Fruit fly (Drosophila melanogaster) whole organism, embryonic: ENCODE data around the gene CG32369.

Source experiments
- Antp ChIP-seq: fragments of 200-800 bp; sonication (Bioruptor generic); optimal IDR thresholded peaks from 3 replicates; lab custom pipeline; 2016; ENCODE audit warnings: missing biosample characterization, missing genetic modification characterization
- CG10366 ChIP-seq: fragments of 200-800 bp; sonication (Bioruptor generic); IDR thresholded peaks from 2 replicates; pipeline ENCODE4 v1.3.6; 2022; ENCODE audit warnings: missing biosample characterization, missing genetic modification characterization
- CG11723 ChIP-seq: fragments of 200-800 bp; sonication (Bioruptor generic); optimal IDR thresholded peaks from 2 replicates; lab custom pipeline; 2017; ENCODE audit warnings: missing biosample characterization, mild to moderate bottlenecking, missing genetic modification characterization
- CG12071 ChIP-seq: fragments of 200-800 bp; sonication (Bioruptor generic); optimal IDR thresholded peaks from 3 replicates; lab custom pipeline; 2018; ENCODE audit warnings: missing biosample characterization, mild to moderate bottlenecking, missing genetic modification characterization
- CG12744 ChIP-seq: fragments of 200-800 bp; sonication (Bioruptor generic); optimal IDR thresholded peaks from 2 replicates; lab custom pipeline; 2016; ENCODE audit warnings: missing biosample characterization, missing genetic modification characterization
- CG14441 ChIP-seq: fragments of 200-800 bp; sonication (Bioruptor generic); IDR thresholded peaks from 2 replicates; pipeline ENCODE4 v1.3.6; 2022; ENCODE audit warnings: missing biosample characterization, missing genetic modification characterization
- CG14860 ChIP-seq: fragments of 200-800 bp; sonication (Bioruptor generic); IDR thresholded peaks from 3 replicates; pipeline ENCODE4 v1.3.6; 2022; ENCODE audit warnings: missing biosample characterization, missing genetic modification characterization; ENCODE audit not compliant: partially characterized antibody
- CG14965 ChIP-seq: fragments of 200-800 bp; sonication (Bioruptor generic); optimal IDR thresholded peaks from 2 replicates; lab custom pipeline; 2016; ENCODE audit warnings: missing biosample characterization, missing genetic modification characterization, borderline replicate concordance
- CG1603 ChIP-seq: fragments of 200-800 bp; sonication (Bioruptor generic); optimal IDR thresholded peaks from 2 replicates; lab custom pipeline; 2019; ENCODE audit warnings: missing biosample characterization, mild to moderate bottlenecking, missing genetic modification characterization, moderate library complexity
- CG16813 ChIP-seq: fragments of 200-800 bp; sonication (Bioruptor generic); IDR thresholded peaks from 3 replicates; pipeline ENCODE4 v1.3.6; 2022; ENCODE audit warnings: missing biosample characterization, missing genetic modification characterization; ENCODE audit not compliant: partially characterized antibody
- CG18011 ChIP-seq: fragments of 200-800 bp; sonication (Bioruptor generic); optimal IDR thresholded peaks from 2 replicates; lab custom pipeline; 2017; ENCODE audit warnings: missing biosample characterization, missing genetic modification characterization, mild to moderate bottlenecking, moderate library complexity, missing genotype
- CG2202 ChIP-seq: fragments of 200-800 bp; sonication (Bioruptor generic); optimal IDR thresholded peaks from 2 replicates; lab custom pipeline; 2018; ENCODE audit warnings: missing biosample characterization, mild to moderate bottlenecking, missing genetic modification characterization
- CG31365 ChIP-seq: fragments of 200-800 bp; sonication (Bioruptor generic); optimal IDR thresholded peaks from 2 replicates; lab custom pipeline; 2018; ENCODE audit warnings: missing biosample characterization, mild to moderate bottlenecking, missing genetic modification characterization
- CG33557 ChIP-seq: fragments of 200-800 bp; sonication (Bioruptor generic); optimal IDR thresholded peaks from 2 replicates; lab custom pipeline; 2019; ENCODE audit warnings: missing biosample characterization, mild to moderate bottlenecking, missing genetic modification characterization, moderate library complexity
- CG3726 ChIP-seq: fragments of 200-800 bp; sonication (Bioruptor generic); IDR thresholded peaks from 3 replicates; pipeline ENCODE4, ENCODE4 v1.3.6; 2022; ENCODE audit warnings: missing biosample characterization, missing genetic modification characterization
- CG3847 ChIP-seq: fragments of 200-800 bp; sonication (Bioruptor generic); IDR thresholded peaks from 2 replicates; pipeline ENCODE4 v1.3.6; 2022; ENCODE audit warnings: missing biosample characterization, missing genetic modification characterization
- CG4730 ChIP-seq: fragments of 200-800 bp; sonication (Bioruptor generic); IDR thresholded peaks from 2 replicates; pipeline ENCODE4 v1.3.6; 2022; ENCODE audit warnings: missing biosample characterization, missing genetic modification characterization
- CG6791 ChIP-seq: fragments of 200-800 bp; sonication (Bioruptor generic); IDR thresholded peaks from 3 replicates; pipeline ENCODE4 v1.3.6; 2022; ENCODE audit warnings: missing biosample characterization, missing genetic modification characterization; ENCODE audit not compliant: partially characterized antibody
- CG8359 ChIP-seq: fragments of 200-800 bp; sonication (Bioruptor generic); optimal IDR thresholded peaks from 2 replicates; lab custom pipeline; 2017; ENCODE audit warnings: missing biosample characterization, mild to moderate bottlenecking, missing genetic modification characterization, borderline replicate concordance
- CG8478 ChIP-seq: fragments of >200 bp; optimal IDR thresholded peaks from 2 replicates; lab custom pipeline; 2018
- CHES-1-like ChIP-seq: fragments of 200-800 bp; sonication (Bioruptor generic); optimal IDR thresholded peaks from 2 replicates; lab custom pipeline; 2016; ENCODE audit warnings: missing biosample characterization, missing genetic modification characterization
- Dip2 ChIP-seq: fragments of 200-800 bp; sonication (Bioruptor generic); IDR thresholded peaks from 2 replicates; pipeline ENCODE4 v1.3.6; 2022; ENCODE audit warnings: missing biosample characterization, missing genetic modification characterization
- Doc2 ChIP-seq: fragments of 200-800 bp; sonication (Bioruptor generic); IDR thresholded peaks from 2 replicates; pipeline ENCODE4 v1.3.6; 2022; ENCODE audit warnings: missing biosample characterization, missing genetic modification characterization
- Dp ChIP-seq: fragments of 200-800 bp; sonication (Bioruptor generic); optimal IDR thresholded peaks from 2 replicates; lab custom pipeline; 2018; ENCODE audit warnings: missing biosample characterization, mild to moderate bottlenecking, missing genetic modification characterization, moderate library complexity
- HHEX ChIP-seq: fragments of 200-800 bp; sonication (Bioruptor generic); optimal IDR thresholded peaks from 3 replicates; lab custom pipeline; 2017; ENCODE audit warnings: missing biosample characterization, mild to moderate bottlenecking, missing genetic modification characterization, missing genetic modification reagents
- Max ChIP-seq: fragments of 200-800 bp; sonication (Bioruptor generic); optimal IDR thresholded peaks from 2 replicates; lab custom pipeline; 2016; ENCODE audit warnings: missing biosample characterization, mild to moderate bottlenecking, missing genetic modification characterization
- Neu2 ChIP-seq: fragments of 200-800 bp; sonication (Bioruptor generic); optimal IDR thresholded peaks from 3 replicates; lab custom pipeline; 2016; ENCODE audit warnings: missing biosample characterization, missing genetic modification characterization, borderline replicate concordance
- NfI ChIP-seq: fragments of 200-800 bp; sonication (Bioruptor generic); optimal IDR thresholded peaks from 3 replicates; lab custom pipeline; 2018; ENCODE audit warnings: missing biosample characterization, mild to moderate bottlenecking, missing genetic modification characterization, moderate library complexity
- Optix ChIP-seq: fragments of 200-800 bp; sonication (Bioruptor generic); IDR thresholded peaks from 3 replicates; pipeline ENCODE4 v1.3.6; 2022; ENCODE audit warnings: missing biosample characterization, missing genetic modification characterization
- Pdp1 ChIP-seq, 2 experiments: fragments of 200-800 bp; sonication (Bioruptor generic); optimal IDR thresholded peaks; 3 replicates each; lab custom pipeline; 2016; ENCODE audit warnings: missing biosample characterization in 2 of 2, missing genetic modification characterization in 2 of 2, mild to moderate bottlenecking in 1 of 2, moderate library complexity in 1 of 2
- aop ChIP-seq: fragments of 200-800 bp; sonication (Bioruptor generic); IDR thresholded peaks from 2 replicates; pipeline ENCODE4 v1.3.6; 2022; ENCODE audit warnings: missing biosample characterization, missing genetic modification characterization
- ap ChIP-seq: fragments of 200-800 bp; sonication (Bioruptor generic); IDR thresholded peaks from 2 replicates; pipeline ENCODE4 v1.3.6; 2022; ENCODE audit warnings: missing biosample characterization, missing genetic modification characterization
- az2 ChIP-seq: fragments of 200-800 bp; sonication (Bioruptor generic); optimal IDR thresholded peaks from 3 replicates; lab custom pipeline; 2016; ENCODE audit warnings: missing biosample characterization, missing genetic modification characterization
- br ChIP-seq: fragments of >200 bp; optimal IDR thresholded peaks from 2 replicates; lab custom pipeline; 2017
- ci ChIP-seq: fragments of 200-800 bp; sonication (Bioruptor generic); IDR thresholded peaks from 3 replicates; pipeline ENCODE4 v1.3.6; 2022; ENCODE audit warnings: missing biosample characterization, missing genetic modification characterization
- crol ChIP-seq: fragments of 200-800 bp; sonication (Bioruptor generic); IDR thresholded peaks from 2 replicates; pipeline ENCODE4 v1.3.6; 2022; ENCODE audit warnings: missing biosample characterization, missing genetic modification characterization
- eve ChIP-seq, 2 experiments: fragments of >200 bp; optimal IDR thresholded peaks; 2 replicates each; lab custom pipeline; 2017; ENCODE audit warnings: missing biosample characterization in 2 of 2, missing genetic modification characterization in 2 of 2
- gsb ChIP-seq: fragments of 200-800 bp; sonication (Bioruptor generic); IDR thresholded peaks from 2 replicates; pipeline ENCODE4 v1.3.6; 2022; ENCODE audit warnings: missing biosample characterization, missing genetic modification characterization
- lmd ChIP-seq: fragments of 200-800 bp; sonication (Bioruptor generic); IDR thresholded peaks from 2 replicates; pipeline ENCODE4 v1.3.6; 2022; ENCODE audit warnings: missing biosample characterization, missing genetic modification characterization
- mirr ChIP-seq: fragments of 200-800 bp; sonication (Bioruptor generic); optimal IDR thresholded peaks from 3 replicates; lab custom pipeline; 2018; ENCODE audit warnings: missing biosample characterization, mild to moderate bottlenecking, missing genetic modification characterization
- onecut ChIP-seq: fragments of 200-800 bp; sonication (Bioruptor generic); IDR thresholded peaks from 2 replicates; pipeline ENCODE4 v1.3.6; 2022; ENCODE audit warnings: missing biosample characterization, missing genetic modification characterization
- repo ChIP-seq: fragments of 200-800 bp; sonication (Bioruptor generic); optimal IDR thresholded peaks from 2 replicates; lab custom pipeline; 2016; ENCODE audit warnings: missing biosample characterization, missing genetic modification characterization
- scrt ChIP-seq: fragments of 200-800 bp; sonication (Bioruptor generic); optimal IDR thresholded peaks from 2 replicates; lab custom pipeline; 2018; ENCODE audit warnings: missing biosample characterization, mild to moderate bottlenecking, missing genetic modification characterization, moderate library complexity
- sqz ChIP-seq: fragments of 200-800 bp; sonication (Bioruptor generic); optimal IDR thresholded peaks from 3 replicates; lab custom pipeline; 2018; ENCODE audit warnings: missing biosample characterization, mild to moderate bottlenecking, missing genetic modification characterization
- tgo ChIP-seq: fragments of 200-800 bp; sonication (Bioruptor generic); IDR thresholded peaks from 3 replicates; pipeline ENCODE4 v1.3.6; 2022; ENCODE audit warnings: missing biosample characterization, missing genetic modification characterization
- trem ChIP-seq: fragments of 200-800 bp; optimal IDR thresholded peaks from 3 replicates; lab custom pipeline; 2019; ENCODE audit warnings: missing biosample characterization, mild to moderate bottlenecking, missing genetic modification characterization, moderate library complexity
- trh ChIP-seq: fragments of 200-800 bp; sonication (Bioruptor generic); optimal IDR thresholded peaks from 2 replicates; lab custom pipeline; 2016; ENCODE audit warnings: missing biosample characterization, missing genetic modification characterization
- unpg ChIP-seq: fragments of 200-800 bp; sonication (Bioruptor generic); optimal IDR thresholded peaks from 3 replicates; lab custom pipeline; 2018; ENCODE audit warnings: missing biosample characterization, mild to moderate bottlenecking, missing genetic modification characterization, moderate library complexity
- wor ChIP-seq: fragments of 200-800 bp; sonication (Bioruptor generic); IDR thresholded peaks from 2 replicates; pipeline ENCODE4 v1.3.6; 2022; ENCODE audit warnings: missing biosample characterization, missing genetic modification characterization
- zen2 ChIP-seq: fragments of 200-800 bp; sonication (Bioruptor generic); IDR thresholded peaks from 3 replicates; pipeline ENCODE4 v1.3.6; 2022; ENCODE audit warnings: missing biosample characterization, missing genetic modification characterization; ENCODE audit not compliant: partially characterized antibody

Gene CG32369

DNA sequence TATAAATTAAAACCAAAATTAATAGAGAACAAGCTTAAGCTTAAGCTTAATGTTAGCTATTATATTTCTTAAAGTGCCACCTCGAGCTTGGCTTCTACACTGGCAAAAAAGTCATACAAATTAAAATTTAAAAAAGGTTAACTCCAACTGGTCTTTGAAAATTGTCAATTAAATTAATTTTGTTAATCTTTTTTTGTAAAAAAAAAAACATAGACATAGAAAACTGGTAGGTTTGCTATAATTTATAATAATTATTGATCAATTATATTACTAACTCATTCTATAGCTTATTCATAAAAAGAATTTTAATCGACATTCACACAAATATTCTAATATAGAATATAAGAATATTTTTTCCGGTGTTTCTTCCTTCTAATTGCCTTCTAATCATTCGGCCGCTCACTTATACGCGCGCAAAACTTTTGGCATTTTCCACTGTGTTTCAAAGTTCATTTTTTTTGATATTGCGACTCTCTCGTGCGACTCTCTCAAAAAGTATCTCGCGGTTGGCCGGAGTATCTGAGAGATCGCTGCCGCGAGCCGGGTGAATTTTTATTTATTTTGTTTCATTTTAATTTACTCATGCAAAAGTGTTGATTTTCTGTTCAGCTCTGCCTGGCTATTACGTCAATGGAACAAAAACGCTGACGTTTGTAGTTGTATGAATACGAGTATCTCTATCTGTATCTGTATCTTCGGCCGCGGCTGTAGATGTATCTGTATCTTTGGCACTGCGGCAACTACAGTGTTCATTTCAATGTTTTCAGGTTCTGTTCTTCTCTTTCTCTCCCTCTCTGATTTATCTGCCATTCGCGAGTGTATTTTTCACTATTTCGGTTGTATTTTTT lies 46.4 kb upstream of the CG32369 start (continued):
- TF ChIP-seq zen2 (GFP tag; lab: Robert Waterston, UW), result no peak
- peak; percentile 81 for TF ChIP-seq lmd (GFP tag; lab: Robert Waterston, UW)
- TF ChIP-seq repo (GFP tag; lab: Kevin White, UChicago), result no peak
- TF ChIP-seq sqz (GFP tag; lab: Kevin White, UChicago), result peak; percentile 26
- no peak for TF ChIP-seq Doc2 (GFP tag; lab: Robert Waterston, UW)
- TF ChIP-seq br (lab: Kevin White, UChicago), result no peak
- no peak for TF ChIP-seq eve (GFP tag; optimal IDR thresholded peaks at IDR 0.05; lab: Kevin White, UChicago)
- peak; percentile 94 for TF ChIP-seq mirr (GFP tag; lab: Kevin White, UChicago)
- TF ChIP-seq gsb (GFP tag; lab: Robert Waterston, UW), result peak; percentile 55
- peak; percentile 75 for TF ChIP-seq az2
- TF ChIP-seq CG14965, result no peak
- no peak for TF ChIP-seq CG2202 (tag; lab: Kevin White, UChicago)
- peak; percentile 81 for TF ChIP-seq Max (GFP tag; lab: Kevin White, UChicago)
- TF ChIP-seq wor (GFP tag; lab: Robert Waterston, UW), result peak; percentile 60
- no peak for TF ChIP-seq Dp (GFP tag; lab: Kevin White, UChicago)
- peak; percentile 13; the same call in 1 of the 3 replicates for TF ChIP-seq ci (GFP tag; lab: Robert Waterston, UW)
- no peak for TF ChIP-seq Neu2 (GFP tag; lab: Kevin White, UChicago)
- TF ChIP-seq HHEX (GFP tag; lab: Kevin White, UChicago), result peak; percentile 82
- TF ChIP-seq CG1603, result no peak
- TF ChIP-seq aop, result no peak
- TF ChIP-seq CG18011 (GFP tag; lab: Kevin White, UChicago), result peak; percentile 27
- TF ChIP-seq CG12071 (GFP tag; lab: Kevin White, UChicago), result no peak
- TF ChIP-seq Pdp1 (GFP tag; optimal IDR thresholded peaks at IDR 0.05; lab: Kevin White, UChicago), result peak in 1 of 2 experiments; percentile 99
- no peak for TF ChIP-seq crol (GFP tag; lab: Robert Waterston, UW)
- no peak for TF ChIP-seq CG16813 (GFP tag; lab: Robert Waterston, UW)
- peak; percentile 74 for TF ChIP-seq ap
- 0 out of 2 replicates have a peak, but pooled peaks have one; percentile 39 for TF ChIP-seq Dip2 (GFP tag; lab: Robert Waterston, UW)
- TF ChIP-seq CG4730 (GFP tag; lab: Robert Waterston, UW), result peak; percentile 55; the same call in 1 of the 2 replicates
- TF ChIP-seq tgo (GFP tag; lab: Robert Waterston, UW), result peak; percentile 89
- no peak for TF ChIP-seq Antp (GFP tag; lab: Kevin White, UChicago)
- no peak for TF ChIP-seq CG12744 (GFP tag; lab: Kevin White, UChicago)
- TF ChIP-seq CG11723 (GFP tag; lab: Kevin White, UChicago), result peak; percentile 26
- TF ChIP-seq unpg (GFP tag; lab: Kevin White, UChicago), result peak; percentile 76
- no peak for TF ChIP-seq CHES-1-like
- TF ChIP-seq trh, result peak; percentile 30
- TF ChIP-seq scrt (GFP tag; lab: Kevin White, UChicago), result peak; percentile 70
- TF ChIP-seq CG8478, result no peak
- no peak for TF ChIP-seq CG31365 (tag; lab: Kevin White, UChicago)
- TF ChIP-seq CG14441, result peak; percentile 64
- TF ChIP-seq CG10366, result peak; percentile 48
- peak; percentile 74 for TF ChIP-seq NfI
- no peak for TF ChIP-seq Optix (GFP tag; lab: Robert Waterston, UW)
- peak; percentile 86 for TF ChIP-seq CG3847 (GFP tag; lab: Robert Waterston, UW)
- TF ChIP-seq trem (tag; lab: Kevin White, UChicago), result no peak
- TF ChIP-seq CG3726, result no peak
- TF ChIP-seq CG33557, result peak; percentile 56
- no peak for TF ChIP-seq CG14860
- no peak for TF ChIP-seq CG6791 (GFP tag; lab: Robert Waterston, UW)
- no peak for TF ChIP-seq onecut (GFP tag; lab: Robert Waterston, UW)
- TF ChIP-seq CG8359 (GFP tag; lab: Kevin White, UChicago), result no peak
